Worm (Caenorhabditis elegans) whole organism, L1 larva: Measurements from ENCODE around the gene srxa-7.

Source experiments
- C04F5.9 ChIP-seq: sonication (generic microtip); optimal IDR thresholded peaks from 2 replicates; lab custom pipeline; 2016; ENCODE audit warnings: missing genetic modification characterization, missing compliant biosample characterization
- ceh-63 ChIP-seq: fragments of 200-800 bp; sonication (Bioruptor generic); optimal IDR thresholded peaks from 2 replicates; lab custom pipeline; 2018; ENCODE audit warnings: mild to moderate bottlenecking, missing genetic modification characterization, missing compliant biosample characterization
- ceh-90 ChIP-seq: sonication (generic microtip); optimal IDR thresholded peaks from 2 replicates; lab custom pipeline; 2016; ENCODE audit warnings: missing genetic modification characterization, missing compliant biosample characterization
- ces-1 ChIP-seq: fragments of 150-350 bp; optimal IDR thresholded peaks from 2 replicates; lab custom pipeline; 2014; ENCODE audit warnings: missing biosample characterization, missing genetic modification reagents, missing genetic modification characterization
- dsc-1 ChIP-seq: sonication (generic microtip); optimal IDR thresholded peaks from 2 replicates; lab custom pipeline; 2016; ENCODE audit warnings: mild to moderate bottlenecking, missing genetic modification characterization, missing compliant biosample characterization
- efl-3 ChIP-seq: fragments of 200-800 bp; sonication (Bioruptor generic); optimal IDR thresholded peaks from 2 replicates; lab custom pipeline; 2018; ENCODE audit warnings: mild to moderate bottlenecking, missing genetic modification characterization, missing compliant biosample characterization
- egl-27 ChIP-seq, 2 experiments: fragments of 150-350 bp in 1 of 2; sonication (generic microtip); optimal IDR thresholded peaks; 3 replicates each; lab custom pipeline; 2017 to 2018; ENCODE audit warnings: missing biosample characterization in 2 of 2, missing genetic modification characterization in 2 of 2, missing genetic modification reagents in 2 of 2
- elt-2 ChIP-seq: sonication (generic microtip); optimal IDR thresholded peaks from 2 replicates; lab custom pipeline; 2016; ENCODE audit warnings: missing genetic modification characterization, mild to moderate bottlenecking, inconsistent platforms, missing compliant biosample characterization, missing genetic modification reagents
- elt-3 ChIP-seq, 6 experiments: fragments of 150-350 bp in 1 of 6; sonication (generic microtip); optimal IDR thresholded peaks; 2 replicates each; lab custom pipeline; 2017 to 2018; ENCODE audit warnings: missing biosample characterization in 6 of 6, missing genetic modification characterization in 6 of 6, inconsistent platforms in 1 of 6
- fkh-10 ChIP-seq: sonication (generic microtip); optimal IDR thresholded peaks from 2 replicates; lab custom pipeline; 2017; ENCODE audit warnings: missing biosample characterization, missing genetic modification reagents, missing genetic modification characterization
- fkh-4 ChIP-seq: sonication (generic microtip); optimal IDR thresholded peaks from 2 replicates; lab custom pipeline; 2016; ENCODE audit warnings: missing compliant biosample characterization, missing genetic modification characterization, borderline replicate concordance
- hlh-4 ChIP-seq: sonication (generic microtip); optimal IDR thresholded peaks from 2 replicates; lab custom pipeline; 2016; ENCODE audit warnings: mild to moderate bottlenecking, missing genetic modification characterization, missing compliant biosample characterization
- isw-1 ChIP-seq: fragments of 200-800 bp; sonication (Bioruptor generic); IDR thresholded peaks from 2 replicates; pipeline ENCODE4 v1.3.6; 2022; ENCODE audit warnings: missing genetic modification characterization, missing compliant biosample characterization
- jun-1 ChIP-seq: fragments of 150-350 bp; optimal IDR thresholded peaks from 2 replicates; lab custom pipeline; 2014; ENCODE audit warnings: missing biosample characterization, missing genetic modification reagents, missing genetic modification characterization
- lsy-2 ChIP-seq, 2 experiments: fragments of 150-350 bp; optimal IDR thresholded peaks; 2 replicates each; lab custom pipeline; 2014; ENCODE audit warnings: missing biosample characterization in 2 of 2, missing genetic modification characterization in 2 of 2
- mab-9 ChIP-seq: fragments of 200-800 bp; sonication (Bioruptor generic); IDR thresholded peaks from 2 replicates; pipeline ENCODE4 v1.3.6; 2022; ENCODE audit warnings: missing genetic modification reagents, missing genetic modification characterization, missing compliant biosample characterization
- mdl-1 ChIP-seq, 2 experiments: fragments of 150-350 bp; optimal IDR thresholded peaks; 2 replicates each; lab custom pipeline; 2014 to 2017; ENCODE audit warnings: missing biosample characterization in 2 of 2, missing genetic modification characterization in 2 of 2, inconsistent platforms in 1 of 2
- nhr-11 ChIP-seq: fragments of 150-350 bp; optimal IDR thresholded peaks from 2 replicates; lab custom pipeline; 2014; ENCODE audit warnings: missing biosample characterization, missing genetic modification characterization
- nhr-12 ChIP-seq: sonication (generic microtip); optimal IDR thresholded peaks from 2 replicates; lab custom pipeline; 2017; ENCODE audit warnings: missing biosample characterization, missing genetic modification characterization
- nhr-20 ChIP-seq: sonication (generic microtip); optimal IDR thresholded peaks from 2 replicates; lab custom pipeline; 2016; ENCODE audit warnings: mild to moderate bottlenecking, missing genetic modification characterization, missing compliant biosample characterization
- nhr-237 ChIP-seq: fragments of 150-350 bp; optimal IDR thresholded peaks from 2 replicates; lab custom pipeline; 2014; ENCODE audit warnings: missing biosample characterization, missing genetic modification characterization
- nhr-47 ChIP-seq: sonication (generic microtip); optimal IDR thresholded peaks from 2 replicates; lab custom pipeline; 2016; ENCODE audit warnings: mild to moderate bottlenecking, missing genetic modification characterization, moderate library complexity, missing compliant biosample characterization
- nhr-71 ChIP-seq: sonication (generic microtip); optimal IDR thresholded peaks from 2 replicates; lab custom pipeline; 2016; ENCODE audit warnings: mild to moderate bottlenecking, missing genetic modification characterization, moderate library complexity, missing compliant biosample characterization
- nhr-77 ChIP-seq: fragments of 150-350 bp; optimal IDR thresholded peaks from 2 replicates; lab custom pipeline; 2014; ENCODE audit warnings: missing biosample characterization, missing genetic modification characterization
- nhr-84 ChIP-seq: sonication (generic microtip); optimal IDR thresholded peaks from 2 replicates; lab custom pipeline; 2017; ENCODE audit warnings: missing biosample characterization, missing genetic modification characterization
- nhr-85 ChIP-seq: sonication (generic microtip); peaks from one replicate; lab custom pipeline; 2016; ENCODE audit warnings: missing genetic modification characterization, inconsistent platforms, missing compliant biosample characterization
- pag-3 ChIP-seq: sonication (generic microtip); optimal IDR thresholded peaks from 2 replicates; lab custom pipeline; 2017; ENCODE audit warnings: missing genetic modification characterization, mild to moderate bottlenecking, missing compliant biosample characterization, antibody characterized with exemption, borderline replicate concordance; ENCODE audit not compliant: insufficient read depth
- rnt-1 ChIP-seq: sonication (generic microtip); optimal IDR thresholded peaks from 2 replicates; lab custom pipeline; 2016; ENCODE audit warnings: mild to moderate bottlenecking, missing genetic modification characterization, moderate library complexity, missing compliant biosample characterization
- skn-1 ChIP-seq: fragments of 150-350 bp; optimal IDR thresholded peaks from 2 replicates; lab custom pipeline; 2014; ENCODE audit warnings: missing biosample characterization, missing genetic modification characterization
- sptf-1 ChIP-seq: fragments of 150-350 bp; optimal IDR thresholded peaks from 2 replicates; lab custom pipeline; 2014; ENCODE audit warnings: missing biosample characterization, missing genetic modification characterization
- sup-37 ChIP-seq: fragments of 200-800 bp; sonication (Bioruptor generic); optimal IDR thresholded peaks from 2 replicates; lab custom pipeline; 2018; ENCODE audit warnings: mild to moderate bottlenecking, missing genetic modification characterization, missing compliant biosample characterization
- swsn-7 ChIP-seq: sonication (generic microtip); optimal IDR thresholded peaks from 2 replicates; lab custom pipeline; 2016; ENCODE audit warnings: missing genetic modification characterization, missing compliant biosample characterization
- unc-130 ChIP-seq: fragments of 150-350 bp; optimal IDR thresholded peaks from 2 replicates; lab custom pipeline; 2017; ENCODE audit warnings: missing biosample characterization, missing genetic modification characterization, inconsistent platforms
- vab-15 ChIP-seq: sonication (generic microtip); optimal IDR thresholded peaks from 2 replicates; lab custom pipeline; 2017; ENCODE audit warnings: missing genotype, mild to moderate bottlenecking, missing genetic modification characterization, missing compliant biosample characterization
- xbp-1 ChIP-seq: sonication (generic microtip); optimal IDR thresholded peaks from 2 replicates; lab custom pipeline; 2016; ENCODE audit warnings: missing genetic modification characterization, missing compliant biosample characterization
- zag-1 ChIP-seq: fragments of 150-350 bp; optimal IDR thresholded peaks from 2 replicates; lab custom pipeline; 2014; ENCODE audit warnings: missing biosample characterization, missing genetic modification characterization
- ztf-11 ChIP-seq, 2 experiments: sonication (generic microtip); optimal IDR thresholded peaks; 2 replicates each; lab custom pipeline; 2016 to 2017; ENCODE audit warnings: missing genetic modification characterization in 2 of 2, missing biosample characterization in 1 of 2, missing compliant biosample characterization in 1 of 2
- ztf-4 ChIP-seq: fragments of 150-350 bp; optimal IDR thresholded peaks from 2 replicates; lab custom pipeline; 2014; ENCODE audit warnings: missing biosample characterization, missing genetic modification characterization

Gene srxa-7

DNA sequence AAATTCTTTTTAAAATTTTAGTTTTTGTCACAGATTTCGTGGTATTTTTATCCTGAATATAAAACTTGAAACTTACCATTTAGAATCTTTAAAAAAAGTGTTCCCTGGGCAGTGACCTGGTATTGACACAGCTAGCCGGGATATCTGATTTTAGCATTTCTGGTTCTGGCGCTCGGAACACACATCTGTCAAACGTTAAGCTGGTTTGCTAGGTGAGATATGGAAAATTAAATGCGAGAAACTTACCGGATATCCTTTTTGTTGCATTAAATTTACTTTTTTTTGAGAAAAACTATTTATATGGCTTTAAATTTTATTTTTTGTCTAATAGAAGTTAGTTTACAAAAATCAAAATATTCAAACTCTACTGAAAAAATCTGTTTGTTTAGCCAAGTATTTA is 21.6 kb upstream of the srxa-7 start, which contains the start of gene F28G4.4:
Gene F28G4.4 (minus strand): TSS at position 101 of the 400 bp plus-strand sequence.
- TF ChIP-seq jun-1 (tag; lab: Kevin White, UChicago) (no peak), lsy-2 (tag; optimal IDR thresholded peaks at IDR 0.05; lab: Kevin White, UChicago) (no peak), nhr-237 (tag; lab: Kevin White, UChicago) (no peak), nhr-12 (no peak), zag-1 (tag; lab: Kevin White, UChicago) (no peak), mab-9 (no peak), dsc-1 (tag; lab: Kevin White, UChicago) (no peak), swsn-7 (tag; lab: Kevin White, UChicago) (no peak), rnt-1 (no peak), C04F5.9 (no peak), ceh-90 (tag; lab: Kevin White, UChicago) (no peak), egl-27 (tag; optimal IDR thresholded peaks at IDR 0.05; lab: Kevin White, UChicago) (no peak), skn-1 (no peak)

DNA sequence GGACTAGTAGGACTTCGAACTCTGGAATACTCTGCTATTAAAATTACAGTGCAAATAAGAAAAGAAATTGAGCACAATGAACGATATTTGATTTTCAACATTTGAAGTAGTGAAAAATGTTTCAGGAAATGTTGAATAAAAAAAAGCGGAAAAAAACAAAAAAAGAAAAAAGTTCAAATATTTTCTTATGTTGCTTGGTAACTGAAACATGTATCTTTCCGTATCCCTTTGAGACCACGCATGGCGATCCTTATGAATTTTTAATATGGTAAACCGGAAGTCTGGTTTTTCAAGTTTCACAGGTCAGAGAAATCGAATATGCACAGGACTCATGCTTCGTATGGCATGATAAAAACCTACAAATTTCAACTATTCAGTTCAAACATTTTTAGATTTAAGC is 19.7 kb upstream of the srxa-7 start, which contains the start of gene F28G4.3:
Gene F28G4.3 (minus strand): TSS at position 101 of the 400 bp plus-strand sequence.
- no peak for TF ChIP-seq ceh-90 (tag; lab: Kevin White, UChicago)
- no peak for TF ChIP-seq nhr-77 (tag; lab: Kevin White, UChicago)
- TF ChIP-seq hlh-4 (tag; lab: Kevin White, UChicago) = no peak
- TF ChIP-seq rnt-1 = no peak
- no peak for TF ChIP-seq fkh-10 (GFP tag; lab: Kevin White, UChicago)
- no peak for TF ChIP-seq nhr-11
- TF ChIP-seq sup-37 (GFP tag; lab: Kevin White, UChicago) = no peak
- no peak for TF ChIP-seq unc-130 (tag; lab: Kevin White, UChicago)
- TF ChIP-seq egl-27 (tag; optimal IDR thresholded peaks at IDR 0.05; lab: Kevin White, UChicago) = no peak
- no peak for TF ChIP-seq vab-15 (tag; lab: Kevin White, UChicago)
- TF ChIP-seq fkh-4 = no peak
- TF ChIP-seq mdl-1 (tag; optimal IDR thresholded peaks at IDR 0.05; lab: Kevin White, UChicago) = no peak
- no peak for TF ChIP-seq nhr-85
- no peak for TF ChIP-seq elt-3 (tag; optimal IDR thresholded peaks at IDR 0.05; lab: Kevin White, UChicago)
- TF ChIP-seq nhr-47 (tag; lab: Kevin White, UChicago) = no peak
- no peak for TF ChIP-seq ztf-4 (tag; lab: Kevin White, UChicago)
- TF ChIP-seq ztf-11 (tag; optimal IDR thresholded peaks at IDR 0.05; lab: Kevin White, UChicago) = no peak

DNA sequence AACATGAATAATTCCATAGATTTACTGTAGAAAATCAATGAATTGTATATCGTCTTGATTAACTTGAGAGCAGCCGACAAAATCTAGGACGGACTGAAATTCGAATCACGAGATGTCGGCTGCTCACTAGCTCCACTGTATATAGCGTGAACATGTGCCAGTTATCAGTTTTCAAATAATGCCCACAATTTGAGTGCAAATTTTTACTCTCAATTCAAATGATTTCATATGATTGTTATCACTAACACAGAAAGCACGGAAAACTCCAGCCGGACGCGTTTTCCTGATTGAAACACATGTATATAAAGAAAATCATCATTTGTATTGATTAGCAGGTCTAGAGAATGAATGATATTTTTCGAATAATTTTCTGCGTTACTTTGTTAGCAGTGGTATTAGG is 14.9 kb upstream of the srxa-7 start, which contains the start of gene oac-5:
Gene oac-5 (plus strand): TSS at position 301 of the 400 bp plus-strand sequence.
- TF ChIP-seq elt-2 (tag; lab: Kevin White, UChicago) (peak; percentile 23), nhr-71 (tag; lab: Kevin White, UChicago) (no peak)

DNA sequence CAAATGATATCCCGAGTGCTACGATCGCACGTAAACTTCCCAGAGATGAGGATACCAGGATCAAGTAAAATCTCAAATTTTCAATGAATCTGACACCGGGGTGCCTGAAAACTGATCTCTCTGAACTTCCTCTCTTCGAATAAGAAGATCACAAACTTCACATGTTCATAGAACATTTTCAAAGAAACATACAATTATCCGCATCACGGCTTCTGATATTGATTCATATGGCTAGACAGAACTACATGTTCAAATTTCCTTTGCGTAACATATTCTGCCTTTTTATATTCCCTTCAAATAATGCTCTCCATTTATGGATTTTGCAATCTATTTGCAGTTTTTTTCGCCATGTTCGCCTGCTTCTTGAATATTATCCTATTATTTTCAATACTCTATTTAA is 10.3 kb upstream of the srxa-7 start, which contains the start of gene srbc-83:
Gene srbc-83 (plus strand): TSS at position 301 of the 400 bp plus-strand sequence.
- TF ChIP-seq isw-1 (GFP tag; lab: Robert Waterston, UW) (no peak), vab-15 (tag; lab: Kevin White, UChicago) (no peak), efl-3 (no peak), egl-27 (tag; optimal IDR thresholded peaks at IDR 0.05; lab: Kevin White, UChicago) (no peak), ceh-63 (GFP tag; lab: Kevin White, UChicago) (no peak), nhr-47 (tag; lab: Kevin White, UChicago) (no peak), ces-1 (GFP tag; lab: Kevin White, UChicago) (no peak), nhr-77 (tag; lab: Kevin White, UChicago) (no peak)

DNA sequence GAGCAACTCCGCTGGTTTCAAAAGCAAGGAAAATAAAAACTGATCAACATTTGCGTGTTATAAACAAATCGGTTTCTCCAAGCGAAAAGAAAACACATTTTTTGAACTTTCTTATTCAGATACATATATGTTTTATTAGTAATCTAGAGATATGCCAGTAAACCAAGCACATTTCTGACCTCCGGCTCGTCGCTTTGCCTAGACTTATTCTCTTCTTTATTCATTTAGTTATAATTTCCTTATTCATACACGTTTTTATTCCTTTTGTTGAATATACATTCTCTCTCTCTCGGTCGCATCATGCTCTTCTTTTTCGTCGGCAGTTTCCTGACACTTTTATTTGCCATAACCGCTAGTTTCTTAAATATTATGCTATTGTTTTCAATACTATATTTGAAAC is 8.7 kb upstream of the srxa-7 start, which contains the start of gene srbc-84:
Gene srbc-84 (plus strand): TSS at position 301 of the 400 bp plus-strand sequence.
- TF ChIP-seq sptf-1 (tag; lab: Kevin White, UChicago) (no peak), ces-1 (GFP tag; lab: Kevin White, UChicago) (no peak), fkh-4 (no peak), sup-37 (GFP tag; lab: Kevin White, UChicago) (no peak), swsn-7 (tag; lab: Kevin White, UChicago) (no peak), vab-15 (tag; lab: Kevin White, UChicago) (no peak), dsc-1 (tag; lab: Kevin White, UChicago) (no peak), nhr-237 (tag; lab: Kevin White, UChicago) (no peak), xbp-1 (no peak), isw-1 (GFP tag; lab: Robert Waterston, UW) (no peak), nhr-84 (no peak), pag-3 (tag; lab: Kevin White, UChicago) (no peak), nhr-20 (tag; lab: Kevin White, UChicago) (no peak), mdl-1 (tag; optimal IDR thresholded peaks at IDR 0.05; lab: Kevin White, UChicago) (no peak)
- TF ChIP-seq, all 84 proteins: peak for 0
